Fruit fly (Drosophila melanogaster): ENCODE results near the gene Hira.

The Hira gene

DNA sequence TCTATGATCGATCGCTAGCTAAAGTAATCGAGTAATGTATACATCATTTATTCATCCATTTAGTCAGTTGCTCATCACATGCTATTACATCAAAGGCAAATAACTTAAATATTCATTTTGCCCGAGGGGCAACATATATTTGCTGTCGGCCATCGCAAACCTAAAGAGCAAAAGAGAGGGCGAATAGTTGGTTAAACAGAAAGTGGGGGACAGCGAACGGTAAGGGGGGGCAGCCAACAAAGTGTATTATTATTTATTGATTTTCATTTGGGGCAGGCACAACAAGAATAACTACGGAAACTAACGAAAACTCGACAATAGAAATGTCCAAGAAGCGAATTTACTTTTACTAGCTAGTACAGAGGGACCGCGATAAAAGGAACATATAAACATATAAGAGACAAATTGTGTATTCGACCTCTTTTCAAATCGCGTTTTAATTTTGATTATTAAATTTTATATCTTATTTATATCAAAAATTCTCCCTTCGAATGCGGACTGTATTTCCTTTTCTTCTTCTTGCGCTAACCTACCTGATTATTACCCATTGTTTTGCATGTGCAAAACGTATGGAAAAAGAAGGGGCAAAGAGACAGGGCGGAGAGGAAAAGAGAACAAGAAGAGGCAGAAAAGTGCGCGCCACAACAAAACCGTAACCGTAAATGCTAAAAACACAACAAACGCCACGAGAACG lies 30.6 kb upstream of the Hira start (continued):
- TF ChIP-seq CG11504 (tag; optimal IDR thresholded peaks at IDR 0.05) (no peak), CHES-1-like (GFP tag; optimal IDR thresholded peaks at IDR 0.05) (no peak), kni (GFP tag; optimal IDR thresholded peaks at IDR 0.05) (no peak), CG9876 (GFP tag; optimal IDR thresholded peaks at IDR 0.05) (no peak), MESR4 (GFP tag; optimal IDR thresholded peaks at IDR 0.05) (no peak), sqz (GFP tag; optimal IDR thresholded peaks at IDR 0.05) (no peak), CG12155 (GFP tag; optimal IDR thresholded peaks at IDR 0.05) (no peak), Bteb2 (GFP tag; optimal IDR thresholded peaks at IDR 0.05) (no peak), ato (GFP tag; IDR thresholded peaks at IDR 0.05; ENCODE audit: partially characterized antibody) (no peak), knrl (GFP tag; IDR thresholded peaks at IDR 0.05; ENCODE audit: partially characterized antibody) (no peak), CG10959 (GFP tag; IDR thresholded peaks at IDR 0.05) (no peak), CG7987 (GFP tag; optimal IDR thresholded peaks at IDR 0.05) (no peak), Asciz (GFP tag; optimal IDR thresholded peaks at IDR 0.05) (no peak), H2.0 (GFP tag; IDR thresholded peaks at IDR 0.05) (peak; percentile 66), CG18764 (GFP tag; optimal IDR thresholded peaks at IDR 0.05) (no peak), Kr (GFP tag; optimal IDR thresholded peaks at IDR 0.05) (no peak), crp (GFP tag; optimal IDR thresholded peaks at IDR 0.05) (no peak), TFAM (GFP tag; optimal IDR thresholded peaks at IDR 0.05) (no peak), ftz-f1 (GFP tag; optimal IDR thresholded peaks at IDR 0.05) (no peak), CG6854 (GFP tag; optimal IDR thresholded peaks at IDR 0.05) (no peak), CG18011 (GFP tag; optimal IDR thresholded peaks at IDR 0.05) (no peak), wek (GFP tag; optimal IDR thresholded peaks at IDR 0.05) (no peak), CG7372 (GFP tag; IDR thresholded peaks at IDR 0.05) (peak; percentile 40), Lim3 (GFP tag; IDR thresholded peaks at IDR 0.05) (no peak), cas (GFP tag; IDR thresholded peaks at IDR 0.05) (no peak), CrebB (tag; optimal IDR thresholded peaks at IDR 0.05) (no peak), CG1233 (GFP tag; optimal IDR thresholded peaks at IDR 0.05) (no peak), Rx (GFP tag; IDR thresholded peaks at IDR 0.05) (no peak; the same call in 1 of the 2 replicates), B-H2 (GFP tag; optimal IDR thresholded peaks at IDR 0.05) (peak; percentile 5), sens (GFP tag) (peak; percentile 63), CG10543 (GFP tag; optimal IDR thresholded peaks at IDR 0.05) (no peak), CG16779 (GFP tag; IDR thresholded peaks at IDR 0.05) (0 out of 2 replicates have a peak, but pooled peaks have one; percentile 5), da (GFP tag; optimal IDR thresholded peaks at IDR 0.05) (no peak), inv (GFP tag; IDR thresholded peaks at IDR 0.05; ENCODE audit: partially characterized antibody) (no peak), dan (GFP tag; IDR thresholded peaks at IDR 0.05) (no peak), CG2129 (GFP tag; IDR thresholded peaks at IDR 0.05; ENCODE audit: partially characterized antibody) (no peak), CG2712 (tag; optimal IDR thresholded peaks at IDR 0.05) (no peak), Xrp1 (GFP tag; IDR thresholded peaks at IDR 0.05) (peak; percentile 57; the same call in 1 of the 2 replicates), Adf1 (GFP tag; IDR thresholded peaks at IDR 0.05) (no peak), CG33213 (GFP tag; optimal IDR thresholded peaks at IDR 0.05) (no peak), CG17359 (tag; optimal IDR thresholded peaks at IDR 0.05) (no peak), CG5180 (GFP tag; optimal IDR thresholded peaks at IDR 0.05) (no peak), Fer3 (tag; optimal IDR thresholded peaks at IDR 0.05) (peak; percentile 56), z (GFP tag; IDR thresholded peaks at IDR 0.05) (no peak), CG11456 (GFP tag; IDR thresholded peaks at IDR 0.05) (peak; percentile 73), CG32767 (GFP tag; IDR thresholded peaks at IDR 0.05) (peak; percentile 42; the same call in 1 of the 2 replicates), dati (GFP tag; IDR thresholded peaks at IDR 0.05) (no peak), CG15479 (GFP tag; optimal IDR thresholded peaks at IDR 0.05) (no peak), CG10979 (tag; optimal IDR thresholded peaks at IDR 0.05) (no peak), ab (GFP tag; optimal IDR thresholded peaks at IDR 0.05) (no peak)
